Worm (Caenorhabditis elegans): ENCODE data around the gene R04B3.2.
A peak's percentile ranks its signal among the peaks of the same experiment; 100 is the strongest.

R04B3.2 gene

ce11 chrX:2432459-2432858 is 41.1 kb downstream of the R04B3.2 start (continued):
- peak in 1 of 3 experiments; percentile 8 for TF ChIP-seq dpl-1 (GFP tag; optimal IDR thresholded peaks at IDR 0.05)
- no peak for TF ChIP-seq fos-1 (tag; optimal IDR thresholded peaks at IDR 0.05)
- TF ChIP-seq ceh-82 (tag; optimal IDR thresholded peaks at IDR 0.05): peak; percentile 4 to 41 (median 25)
- peak; percentile 28 for TF ChIP-seq tbx-2 (tag; optimal IDR thresholded peaks at IDR 0.05)
- TF ChIP-seq lsy-2 (tag; optimal IDR thresholded peaks at IDR 0.05): peak; percentile 13 to 52
- no peak for TF ChIP-seq sup-37 (GFP tag; optimal IDR thresholded peaks at IDR 0.05)
- TF ChIP-seq tlp-1 (tag; optimal IDR thresholded peaks at IDR 0.05): no peak
- no peak for TF ChIP-seq unc-130 (tag; optimal IDR thresholded peaks at IDR 0.05)
- peak; percentile 54 for TF ChIP-seq nhr-71 (tag; optimal IDR thresholded peaks at IDR 0.05)
- no peak for TF ChIP-seq ceh-88 (GFP tag; IDR thresholded peaks at IDR 0.05)
- TF ChIP-seq snu-23 (GFP tag; optimal IDR thresholded peaks at IDR 0.05): peak; percentile 67
- TF ChIP-seq fkh-4 (tag; optimal IDR thresholded peaks at IDR 0.05; ENCODE audit: borderline replicate concordance): no peak
- peak in 1 of 2 experiments; percentile 31 for TF ChIP-seq mdl-1 (tag; optimal IDR thresholded peaks at IDR 0.05)
- peak in 1 of 2 experiments; percentile 48 for TF ChIP-seq lin-35 (GFP tag; optimal IDR thresholded peaks at IDR 0.05)
- TF ChIP-seq jun-1 (tag; optimal IDR thresholded peaks at IDR 0.05): peak; percentile 1
- no peak for TF ChIP-seq unc-98 (GFP tag; IDR thresholded peaks at IDR 0.05)
- TF ChIP-seq nhr-77 (tag; optimal IDR thresholded peaks at IDR 0.05): no peak
- peak in 1 of 2 experiments; percentile 7 for TF ChIP-seq egl-27 (tag; optimal IDR thresholded peaks at IDR 0.05)
- TF ChIP-seq mef-2 (tag; optimal IDR thresholded peaks at IDR 0.05): no peak

ce11 chrX:2430317-2430716 is 43.2 kb downstream of the R04B3.2 start:
- TF ChIP-seq mef-2 (tag; optimal IDR thresholded peaks at IDR 0.05) (no peak), blmp-1 (tag; optimal IDR thresholded peaks at IDR 0.05) (no peak), fos-1 (tag; optimal IDR thresholded peaks at IDR 0.05) (no peak), ama-1 (optimal IDR thresholded peaks at IDR 0.05) (no peak), lsy-2 (tag; optimal IDR thresholded peaks at IDR 0.05) (no peak), F16B12.6 (tag; optimal IDR thresholded peaks at IDR 0.05) (no peak), sptf-1 (tag; optimal IDR thresholded peaks at IDR 0.05) (no peak), vab-15 (tag; optimal IDR thresholded peaks at IDR 0.05) (no peak), hlh-17 (GFP tag; optimal IDR thresholded peaks at IDR 0.05; ENCODE audit: borderline replicate concordance) (no peak), ets-5 (GFP tag; IDR thresholded peaks at IDR 0.05) (no peak), snu-23 (GFP tag; optimal IDR thresholded peaks at IDR 0.05) (no peak)

- TF ChIP-seq mdl-1 (tag; optimal IDR thresholded peaks at IDR 0.05) (no peak), egl-13 (tag; optimal IDR thresholded peaks at IDR 0.05) (peak; percentile 25), ceh-8 (GFP tag; optimal IDR thresholded peaks at IDR 0.05) (no peak), nhr-28 (tag; optimal IDR thresholded peaks at IDR 0.05) (no peak), nhr-76 (tag; optimal IDR thresholded peaks at IDR 0.05) (no peak)
These were observed 46.1 kb downstream of the R04B3.2 start, which contains the start of gene gcy-31 for ce11 chrX:2427404-2427803. Gene gcy-31, minus strand, starts transcription at chrX:2427504.

DNA sequence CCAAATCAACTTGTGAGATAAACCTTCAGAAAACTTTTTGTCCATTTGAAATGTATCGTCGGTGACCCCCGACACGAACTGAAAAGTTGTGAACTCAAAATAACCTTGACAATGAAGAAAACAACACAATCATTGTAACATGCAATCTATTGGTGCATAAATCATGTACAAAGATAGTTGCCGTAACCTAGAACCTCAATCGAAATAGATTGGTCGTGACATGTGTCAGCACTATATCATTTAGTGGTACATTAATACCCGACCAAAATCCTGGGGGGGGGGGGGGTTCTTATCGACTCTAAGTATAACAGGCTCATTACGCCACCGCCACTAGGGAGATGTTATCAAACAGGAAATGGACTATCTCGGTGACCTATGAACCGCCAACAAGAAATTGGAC is 46.6 kb downstream of the R04B3.2 start:
- no peak for TF ChIP-seq zip-4 (GFP tag; optimal IDR thresholded peaks at IDR 0.05)
- no peak for TF ChIP-seq swsn-7 (tag; optimal IDR thresholded peaks at IDR 0.05)
- no peak for TF ChIP-seq isw-1 (GFP tag; IDR thresholded peaks at IDR 0.05)
- no peak for TF ChIP-seq irx-1 (tag; optimal IDR thresholded peaks at IDR 0.05)
- TF ChIP-seq ztf-4 (tag; optimal IDR thresholded peaks at IDR 0.05): no peak
- TF ChIP-seq ama-1 (optimal IDR thresholded peaks at IDR 0.05): no peak
- TF ChIP-seq lin-15B (tag; optimal IDR thresholded peaks at IDR 0.05): no peak
- TF ChIP-seq lir-3 (tag; optimal IDR thresholded peaks at IDR 0.05; ENCODE audit: poor library complexity): no peak
- TF ChIP-seq mep-1 (tag; optimal IDR thresholded peaks at IDR 0.05): no peak
- no peak for TF ChIP-seq nhr-11 (tag; optimal IDR thresholded peaks at IDR 0.05)
- no peak for TF ChIP-seq ces-1 (GFP tag; optimal IDR thresholded peaks at IDR 0.05)
- TF ChIP-seq alr-1 (tag; optimal IDR thresholded peaks at IDR 0.05; ENCODE audit: borderline replicate concordance): no peak
- no peak for TF ChIP-seq aly-2 (tag; optimal IDR thresholded peaks at IDR 0.05)
- no peak for TF ChIP-seq nhr-19 (GFP tag; conservative IDR thresholded peaks at IDR 0.05)
- TF ChIP-seq unc-130 (tag; optimal IDR thresholded peaks at IDR 0.05): no peak
- TF ChIP-seq nhr-28 (tag; optimal IDR thresholded peaks at IDR 0.05): no peak
